Worm (Caenorhabditis elegans): Measurements from ENCODE around the gene atln-2.

DNA sequence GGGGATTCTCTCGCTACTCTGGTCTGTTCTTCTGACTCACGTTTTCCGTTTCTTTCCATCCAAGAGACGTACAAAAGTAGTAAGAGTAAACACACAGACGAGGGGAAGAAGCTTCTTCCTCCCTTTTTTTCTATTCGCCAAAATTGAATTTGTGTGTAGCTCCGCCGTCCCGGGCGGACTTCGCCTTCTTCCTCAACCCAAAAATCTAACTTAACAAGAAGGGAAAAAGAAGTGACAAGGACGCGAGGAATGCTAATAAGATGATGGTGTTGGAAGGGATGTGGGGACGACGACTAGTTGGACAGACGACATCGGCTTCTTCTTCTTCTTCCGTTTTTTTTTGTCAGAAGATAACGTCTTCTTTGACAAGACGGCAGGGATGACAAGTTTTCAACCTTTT is 35.6 kb downstream of the atln-2 start:
- TF ChIP-seq F52B5.7 (tag; optimal IDR thresholded peaks at IDR 0.05) (no peak), chd-7 (tag; optimal IDR thresholded peaks at IDR 0.05) (no peak), Y53G8AR.9 (GFP tag; conservative IDR thresholded peaks at IDR 0.05) (no peak), F10E7.11 (tag; optimal IDR thresholded peaks at IDR 0.05) (no peak), dox-1 (GFP tag; IDR thresholded peaks at IDR 0.05) (no peak), ama-1 (optimal IDR thresholded peaks at IDR 0.05) (no peak), ama-1 (GFP tag; optimal IDR thresholded peaks at IDR 0.05) (no peak), aptf-3 (GFP tag; IDR thresholded peaks at IDR 0.05) (no peak)

Measured in whole organism, young adult.